Worm (Caenorhabditis elegans): ENCODE data around the gene F19G12.8.

The F19G12.8 gene

DNA sequence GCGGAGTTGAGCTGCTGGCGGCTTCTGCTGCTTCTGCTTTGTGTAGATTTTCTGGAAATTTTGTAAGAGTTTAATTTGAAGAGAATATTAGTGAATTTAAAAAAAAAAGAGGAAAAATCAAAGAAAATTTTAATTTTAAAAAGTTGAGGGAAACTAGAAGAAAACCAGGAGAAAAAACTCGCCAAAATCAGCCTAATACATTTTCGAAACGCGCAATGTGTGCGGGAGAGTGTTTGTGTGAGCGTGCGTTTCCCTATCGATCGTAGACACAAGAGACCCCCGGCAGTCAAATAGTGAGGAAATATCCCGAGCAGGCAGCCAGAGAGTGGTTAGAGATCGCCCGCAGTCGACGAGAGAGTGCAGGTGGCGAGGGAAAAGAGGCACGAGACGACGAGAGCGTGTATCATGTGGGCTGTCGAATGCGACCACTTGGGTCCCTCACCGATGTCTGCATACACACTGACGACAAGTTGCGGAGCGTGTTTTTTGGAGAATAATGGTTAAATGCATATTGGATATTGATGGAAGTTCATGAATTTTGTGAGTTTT lies 29.5 kb downstream of the F19G12.8 start, which contains the start of gene zfp-3 (continued):
- TF ChIP-seq ceh-19 (GFP tag; optimal IDR thresholded peaks at IDR 0.05): no peak
- TF ChIP-seq ceh-14 (tag; optimal IDR thresholded peaks at IDR 0.05): peak; percentile 64
- peak; percentile 75 for TF ChIP-seq pros-1 (tag; optimal IDR thresholded peaks at IDR 0.05)
- no peak for TF ChIP-seq sox-4 (tag; optimal IDR thresholded peaks at IDR 0.05)
- TF ChIP-seq nfya-1 (tag; optimal IDR thresholded peaks at IDR 0.05): peak; percentile 95
- no peak for TF ChIP-seq ceh-22 (tag; optimal IDR thresholded peaks at IDR 0.05)
- TF ChIP-seq lim-6 (tag; optimal IDR thresholded peaks at IDR 0.05): peak; percentile 29
- no peak for TF ChIP-seq C38D4.7 (GFP tag; optimal IDR thresholded peaks at IDR 0.05)
- TF ChIP-seq pax-1 (tag; optimal IDR thresholded peaks at IDR 0.05): peak; percentile 53
- TF ChIP-seq ztf-16 (tag; optimal IDR thresholded peaks at IDR 0.05): no peak
- peak; percentile 25 for TF ChIP-seq unc-86 (tag; optimal IDR thresholded peaks at IDR 0.05)
- no peak for TF ChIP-seq ceh-6 (GFP tag; optimal IDR thresholded peaks at IDR 0.05)
- peak; percentile 92 for TF ChIP-seq ceh-18 (tag; optimal IDR thresholded peaks at IDR 0.05)
- TF ChIP-seq lin-11 (tag; optimal IDR thresholded peaks at IDR 0.05): no peak
- no peak for TF ChIP-seq mec-3 (tag; optimal IDR thresholded peaks at IDR 0.05; ENCODE audit: borderline replicate concordance)
- peak; percentile 67 for TF ChIP-seq pqm-1 (tag; optimal IDR thresholded peaks at IDR 0.05)
- peak; percentile 25 for TF ChIP-seq nhr-232 (tag; optimal IDR thresholded peaks at IDR 0.05)
- TF ChIP-seq ceh-24 (tag; optimal IDR thresholded peaks at IDR 0.05): no peak

DNA sequence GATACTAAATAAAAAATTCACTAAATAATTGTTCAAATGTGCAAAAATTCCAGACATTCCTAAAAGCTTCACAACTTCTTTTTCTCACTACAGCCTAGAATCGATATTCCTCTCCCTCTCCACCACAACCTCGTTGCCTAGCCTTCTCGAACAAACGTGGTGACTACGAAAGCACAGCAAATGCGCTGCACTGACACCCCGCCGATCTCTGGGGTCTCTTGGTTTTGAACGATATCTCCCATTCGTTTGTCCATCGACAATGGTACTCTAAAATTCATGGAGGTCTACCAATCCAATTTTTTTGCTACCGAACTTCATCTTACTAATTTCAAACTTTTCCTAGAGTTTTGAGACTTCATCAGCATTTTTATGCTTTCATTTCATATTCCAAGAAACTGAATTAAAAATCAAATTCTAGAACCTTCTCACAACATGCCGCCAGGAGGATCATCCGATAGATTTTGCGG lies 33.3 kb downstream of the F19G12.8 start, which contains the start of gene W05H7.1:
W05H7.1 (plus strand) TSS at position 417 of the 467 bp plus-strand sequence.
- TF ChIP-seq nhr-11 (tag; optimal IDR thresholded peaks at IDR 0.05) (no peak), rnt-1 (tag; optimal IDR thresholded peaks at IDR 0.05) (peak; percentile 14), ceh-48 (tag; optimal IDR thresholded peaks at IDR 0.05) (peak; percentile 70), sdc-2 (tag; optimal IDR thresholded peaks at IDR 0.05) (peak; percentile 63), nfya-1 (tag; optimal IDR thresholded peaks at IDR 0.05) (peak; percentile 34), pqm-1 (tag; optimal IDR thresholded peaks at IDR 0.05) (no peak), ceh-18 (tag; optimal IDR thresholded peaks at IDR 0.05) (peak; percentile 4), tbx-2 (tag; optimal IDR thresholded peaks at IDR 0.05) (peak; percentile 60), ceh-31 (tag; optimal IDR thresholded peaks at IDR 0.05) (peak; percentile 35), ets-4 (tag; optimal IDR thresholded peaks at IDR 0.05) (no peak)

DNA sequence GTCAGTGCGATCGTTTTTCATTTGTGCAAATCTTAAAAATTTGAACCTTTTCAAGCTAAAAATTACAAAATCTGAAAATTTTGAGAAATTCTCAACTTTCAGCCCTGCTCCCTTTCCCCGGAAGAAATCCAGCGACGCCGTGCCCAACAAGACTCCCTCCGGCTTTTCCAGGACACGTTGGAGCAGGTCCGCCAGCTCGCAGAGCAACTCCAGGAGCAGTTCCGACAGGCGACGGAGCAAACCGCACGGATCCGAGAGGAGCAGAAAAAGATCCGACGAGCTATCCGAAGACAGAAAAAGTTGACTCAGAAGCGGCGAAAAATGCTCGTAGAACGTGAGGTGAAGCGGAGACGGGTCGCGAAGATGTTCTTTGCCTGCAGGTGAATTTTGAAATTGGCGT lies 34.1 kb downstream of the F19G12.8 start:
- TF ChIP-seq ets-4 (tag; optimal IDR thresholded peaks at IDR 0.05): no peak
- TF ChIP-seq hlh-13 (GFP tag; optimal IDR thresholded peaks at IDR 0.05): no peak
- no peak for TF ChIP-seq C08G9.2 (tag; optimal IDR thresholded peaks at IDR 0.05)
- no peak for TF ChIP-seq dmd-4 (tag; optimal IDR thresholded peaks at IDR 0.05; ENCODE audit: borderline replicate concordance)
- TF ChIP-seq madf-2 (tag; optimal IDR thresholded peaks at IDR 0.05): no peak
- TF ChIP-seq ceh-2 (tag; optimal IDR thresholded peaks at IDR 0.05): no peak
- no peak for TF ChIP-seq pat-9 (tag; optimal IDR thresholded peaks at IDR 0.05)
- no peak for TF ChIP-seq gmeb-2 (tag; optimal IDR thresholded peaks at IDR 0.05)
- TF ChIP-seq pax-1 (tag; optimal IDR thresholded peaks at IDR 0.05): no peak
- no peak for TF ChIP-seq C38D4.7 (GFP tag; optimal IDR thresholded peaks at IDR 0.05)
- TF ChIP-seq nhr-11 (tag; optimal IDR thresholded peaks at IDR 0.05): no peak
- TF ChIP-seq ceh-48 (tag; optimal IDR thresholded peaks at IDR 0.05): no peak

DNA sequence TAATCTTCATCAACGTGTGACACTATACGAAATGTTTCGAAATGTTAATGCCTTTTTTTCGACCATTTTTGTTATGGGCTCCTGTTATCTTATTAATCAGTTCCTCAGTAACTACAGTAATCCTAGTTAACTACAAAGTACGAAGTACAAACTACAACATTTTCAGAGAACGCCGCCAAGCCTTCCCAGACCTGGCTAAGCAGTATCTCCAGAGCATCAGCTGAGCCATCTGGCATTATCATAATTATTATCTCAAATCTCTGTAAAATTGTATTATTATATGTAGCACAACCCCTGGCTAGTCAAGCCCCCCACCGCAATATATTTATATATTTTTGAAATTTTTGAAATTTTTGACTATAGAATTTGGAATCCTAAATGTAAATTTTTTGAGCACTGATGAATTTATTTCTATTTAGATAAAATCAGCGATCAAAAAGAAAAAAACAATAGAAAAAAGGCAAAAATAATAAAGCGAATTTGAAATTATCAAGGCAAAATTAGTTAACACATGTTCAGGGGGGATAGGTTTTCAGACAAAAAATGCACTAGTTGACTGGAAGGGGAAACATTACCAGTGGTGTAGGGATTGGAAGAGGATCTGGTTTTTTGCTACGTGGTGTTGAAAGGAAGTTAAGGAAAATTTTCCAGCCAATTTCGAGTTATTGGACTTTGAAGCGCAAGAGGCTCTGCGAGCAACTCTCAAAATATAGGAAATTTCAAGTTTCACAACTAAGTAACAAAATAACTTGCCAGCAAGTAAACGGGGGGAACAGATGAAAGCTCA lies 34.9 kb downstream of the F19G12.8 start:
- TF ChIP-seq mec-3 (tag; optimal IDR thresholded peaks at IDR 0.05; ENCODE audit: borderline replicate concordance) (no peak), syd-9 (tag; optimal IDR thresholded peaks at IDR 0.05) (no peak), fkh-10 (GFP tag; optimal IDR thresholded peaks at IDR 0.05) (no peak)

All from whole organism, late embryonic.